Worm (Caenorhabditis elegans) whole organism, young adult: Measurements from ENCODE around the gene flp-19.

Experiments used
- B0261.1 ChIP-seq: sonication (generic microtip); optimal IDR thresholded peaks from 2 replicates; lab custom pipeline; 2016; ENCODE audit warnings: mild to moderate bottlenecking, missing genetic modification characterization, moderate library complexity, missing compliant biosample characterization
- B0336.3 ChIP-seq: fragments of 200-800 bp; sonication (Bioruptor generic); IDR thresholded peaks from 2 replicates; pipeline ENCODE4 v1.3.6; 2022; ENCODE audit warnings: missing genetic modification characterization, missing compliant biosample characterization
- Y53G8AR.9 ChIP-seq: fragments of 200-800 bp; sonication (Bioruptor generic); conservative IDR thresholded peaks from 2 replicates; pipeline ENCODE4 v1.3.6; 2022; ENCODE audit warnings: missing genetic modification reagents, missing genetic modification characterization, missing compliant biosample characterization
- ama-1 ChIP-seq, 3 experiments: fragments of 150-350 bp in 1 of 3; sonication (generic microtip) in 2 of 3; optimal IDR thresholded peaks; 2 replicates each; lab custom pipeline; 2014 to 2018; ENCODE audit warnings: missing biosample characterization in 2 of 3, missing genetic modification characterization in 2 of 3, missing genetic modification reagents in 2 of 3
- die-1 ChIP-seq: sonication (generic microtip); optimal IDR thresholded peaks from 2 replicates; lab custom pipeline; 2016; ENCODE audit warnings: missing genotype, mild to moderate bottlenecking, missing genetic modification characterization, missing compliant biosample characterization
- dpl-1 ChIP-seq: fragments of 150-350 bp; optimal IDR thresholded peaks from 2 replicates; lab custom pipeline; 2014; ENCODE audit warnings: missing biosample characterization, missing genetic modification reagents, missing genetic modification characterization
- egl-18 ChIP-seq: fragments of 200-800 bp; sonication (Bioruptor generic); IDR thresholded peaks from 2 replicates; pipeline ENCODE4 v1.3.6; 2022; ENCODE audit warnings: missing genetic modification reagents, missing genetic modification characterization, missing compliant biosample characterization
- ets-4 ChIP-seq: fragments of 200-800 bp; sonication (Bioruptor generic); optimal IDR thresholded peaks from 2 replicates; lab custom pipeline; 2018; ENCODE audit warnings: mild to moderate bottlenecking, missing genetic modification characterization, missing compliant biosample characterization
- lin-54 ChIP-seq: fragments of 200-800 bp; sonication (Bioruptor generic); optimal IDR thresholded peaks from 2 replicates; lab custom pipeline; 2018; ENCODE audit warnings: mild to moderate bottlenecking, missing genetic modification characterization, missing compliant biosample characterization
- rcor-1 ChIP-seq: fragments of 200-800 bp; sonication (Bioruptor generic); IDR thresholded peaks from 2 replicates; pipeline ENCODE4 v1.3.6; 2022; ENCODE audit warnings: missing genetic modification reagents, missing genetic modification characterization, missing compliant biosample characterization
- unc-130 ChIP-seq: sonication (generic microtip); optimal IDR thresholded peaks from 2 replicates; lab custom pipeline; 2016; ENCODE audit warnings: missing genetic modification reagents, missing genetic modification characterization, missing compliant biosample characterization
- ztf-22 ChIP-seq: fragments of 200-800 bp; sonication (Bioruptor generic); optimal IDR thresholded peaks from 2 replicates; lab custom pipeline; 2018; ENCODE audit warnings: mild to moderate bottlenecking, missing genetic modification characterization, moderate library complexity, missing compliant biosample characterization

DNA sequence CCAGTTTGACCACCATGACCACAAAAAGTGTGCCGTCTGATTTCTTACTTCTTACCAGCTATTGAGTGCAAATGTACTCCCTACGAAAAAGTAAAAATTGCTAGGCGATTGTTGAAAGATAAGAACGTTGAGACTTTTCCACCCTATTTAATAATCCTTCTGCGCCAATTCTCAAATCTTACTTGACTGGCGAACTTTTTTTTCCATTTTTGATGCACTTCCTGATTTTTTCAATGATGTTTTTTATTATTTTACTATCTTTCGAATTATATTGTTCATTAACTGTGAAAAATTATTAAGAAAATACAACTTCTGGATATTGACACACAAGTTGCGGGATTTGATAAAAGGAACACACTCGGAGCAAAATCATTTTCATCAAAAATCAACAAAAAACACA is 31.1 kb downstream of the flp-19 start, which contains the start of gene daf-12:
- TF ChIP-seq unc-130 (GFP tag; lab: Kevin White, UChicago), result no peak
- no peak for TF ChIP-seq B0261.1
- no peak for TF ChIP-seq ama-1 (optimal IDR thresholded peaks at IDR 0.05; lab: Kevin White, UChicago)
- TF ChIP-seq ama-1 (GFP tag; optimal IDR thresholded peaks at IDR 0.05; lab: Kevin White, UChicago), result no peak
- no peak for TF ChIP-seq ztf-22 (GFP tag; lab: Kevin White, UChicago)
- TF ChIP-seq ets-4 (GFP tag; lab: Kevin White, UChicago), result no peak
- TF ChIP-seq lin-54, result no peak
- TF ChIP-seq B0336.3, result no peak
- TF ChIP-seq dpl-1, result no peak
- TF ChIP-seq Y53G8AR.9, result no peak
- no peak for TF ChIP-seq rcor-1 (GFP tag; lab: Robert Waterston, UW)
- TF ChIP-seq egl-18 (GFP tag; lab: Robert Waterston, UW), result no peak
- TF ChIP-seq die-1 (tag; lab: Kevin White, UChicago), result no peak
